Fruit fly (Drosophila melanogaster) whole organism: ENCODE measurements around the gene CG3061.

Experiments
- psq ChIP-seq: fragments of >200 bp; optimal IDR thresholded peaks from 2 replicates; lab custom pipeline; 2017
- usp ChIP-seq: fragments of >200 bp; optimal IDR thresholded peaks from 2 replicates; lab custom pipeline; 2017; ENCODE audit warnings: missing biosample characterization, missing genetic modification characterization, mixed read lengths

DNA sequence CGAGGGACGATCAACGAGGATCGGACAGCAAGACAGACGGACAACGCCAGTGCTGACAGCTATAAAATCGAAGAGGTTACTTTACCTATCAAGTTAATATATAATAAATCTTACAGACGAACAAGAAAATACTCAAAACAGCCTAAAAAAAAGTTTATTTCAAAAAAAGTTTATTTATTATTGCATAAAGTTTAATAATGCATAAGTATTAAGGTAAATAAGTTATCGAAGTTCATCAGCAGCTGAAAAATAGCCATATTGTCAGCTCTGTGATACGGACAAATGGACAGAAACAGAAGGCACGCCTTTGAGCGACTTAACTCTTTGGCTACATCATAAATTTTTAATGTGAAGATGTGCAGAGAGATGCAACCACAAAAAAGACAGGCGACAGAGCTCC, 20.5 kb upstream of the CG3061 start:
- TF ChIP-seq psq (lab: Kevin White, UChicago) = no peak
- no peak for TF ChIP-seq usp
